Worm (Caenorhabditis elegans) whole organism, mixed stage, embryonic: ENCODE results near the gene ifbp-1.

Source experiments
- ces-1 ChIP-seq: fragments of 150-350 bp; optimal IDR thresholded peaks from 2 replicates; lab custom pipeline; 2014; ENCODE audit warnings: missing biosample characterization, missing genetic modification reagents, missing genetic modification characterization
- mab-5 ChIP-seq: fragments of 150-350 bp; optimal IDR thresholded peaks from 2 replicates; lab custom pipeline; 2014; ENCODE audit warnings: missing biosample characterization, missing genetic modification characterization
- nhr-12 ChIP-seq: fragments of 150-350 bp; optimal IDR thresholded peaks from 2 replicates; lab custom pipeline; 2014; ENCODE audit warnings: missing biosample characterization, missing genetic modification characterization
- nhr-2 ChIP-seq: fragments of 150-350 bp; optimal IDR thresholded peaks from 2 replicates; lab custom pipeline; 2014; ENCODE audit warnings: missing biosample characterization, missing genetic modification characterization
- snpc-4 ChIP-seq: fragments of 150-350 bp; optimal IDR thresholded peaks from 2 replicates; lab custom pipeline; 2014; ENCODE audit warnings: missing biosample characterization, missing genetic modification characterization
- sptf-1 ChIP-seq: sonication (generic microtip); optimal IDR thresholded peaks from 2 replicates; lab custom pipeline; 2017; ENCODE audit warnings: mild to moderate bottlenecking, missing genetic modification characterization, moderate library complexity, missing compliant biosample characterization
- unc-120 ChIP-seq: sonication (generic microtip); optimal IDR thresholded peaks from 2 replicates; lab custom pipeline; 2017; ENCODE audit warnings: missing genetic modification characterization, missing compliant biosample characterization; ENCODE audit not compliant: poor library complexity, severe bottlenecking
- unc-39 ChIP-seq: fragments of 150-350 bp; optimal IDR thresholded peaks from 2 replicates; lab custom pipeline; 2014; ENCODE audit warnings: missing biosample characterization, missing genetic modification characterization
- unc-62 ChIP-seq: fragments of 150-350 bp; optimal IDR thresholded peaks from 2 replicates; lab custom pipeline; 2014; ENCODE audit warnings: missing biosample characterization, missing genetic modification reagents, missing genetic modification characterization

- TF ChIP-seq snpc-4 (tag; lab: Kevin White, UChicago) (no peak), nhr-2 (tag; lab: Kevin White, UChicago) (no peak), unc-62 (GFP tag; lab: Kevin White, UChicago) (no peak), unc-120 (tag; lab: Kevin White, UChicago) (no peak), nhr-12 (tag; lab: Kevin White, UChicago) (no peak), sptf-1 (no peak), ces-1 (GFP tag; lab: Kevin White, UChicago) (no peak), mab-5 (no peak), unc-39 (tag; lab: Kevin White, UChicago) (no peak)
These were observed 42.0 kb downstream of the ifbp-1 start for ce11 chrV:13338037-13338436.
